Fruit fly (Drosophila melanogaster) whole organism, embryonic: ENCODE measurements around the gene CG5262.

Experiments
- Asciz ChIP-seq: fragments of 200-800 bp; sonication (Bioruptor generic); optimal IDR thresholded peaks from 2 replicates; lab custom pipeline; 2017; ENCODE audit warnings: missing biosample characterization, mild to moderate bottlenecking, missing genetic modification characterization, missing genetic modification reagents
- CG10543 ChIP-seq: fragments of 200-800 bp; sonication (Bioruptor generic); optimal IDR thresholded peaks from 3 replicates; lab custom pipeline; 2017; ENCODE audit warnings: missing biosample characterization, mild to moderate bottlenecking, missing genetic modification characterization, moderate library complexity
- CG11093 ChIP-seq: fragments of 200-800 bp; sonication (Bioruptor generic); IDR thresholded peaks from 3 replicates; pipeline ENCODE4 v1.3.6; 2022; ENCODE audit warnings: missing biosample characterization, missing genetic modification characterization
- CG12299 ChIP-seq: fragments of 200-800 bp; sonication (Bioruptor generic); optimal IDR thresholded peaks from 2 replicates; lab custom pipeline; 2018; ENCODE audit warnings: missing biosample characterization, mild to moderate bottlenecking, missing genetic modification characterization
- CG12391 ChIP-seq: fragments of 200-800 bp; sonication (Bioruptor generic); optimal IDR thresholded peaks from 3 replicates; lab custom pipeline; 2018; ENCODE audit warnings: missing biosample characterization, mild to moderate bottlenecking, missing genetic modification characterization, moderate library complexity
- CG12769 ChIP-seq: fragments of 200-800 bp; sonication (Bioruptor generic); optimal IDR thresholded peaks from 2 replicates; lab custom pipeline; 2019; ENCODE audit warnings: missing biosample characterization, mild to moderate bottlenecking, missing genetic modification characterization, moderate library complexity
- CG17186 ChIP-seq: fragments of 200-800 bp; sonication (Bioruptor generic); optimal IDR thresholded peaks from 3 replicates; lab custom pipeline; 2017; ENCODE audit warnings: missing biosample characterization, missing genetic modification reagents, missing genetic modification characterization
- CG30431 ChIP-seq: fragments of 200-800 bp; sonication (Bioruptor generic); optimal IDR thresholded peaks from 2 replicates; lab custom pipeline; 2017; ENCODE audit warnings: missing biosample characterization, missing genetic modification characterization
- CG32532 ChIP-seq: fragments of 200-800 bp; sonication (Bioruptor generic); IDR thresholded peaks from 2 replicates; pipeline ENCODE4 v1.3.6; 2022; ENCODE audit warnings: missing biosample characterization, missing genetic modification characterization
- CG33557 ChIP-seq: fragments of 200-800 bp; sonication (Bioruptor generic); optimal IDR thresholded peaks from 2 replicates; lab custom pipeline; 2019; ENCODE audit warnings: missing biosample characterization, mild to moderate bottlenecking, missing genetic modification characterization, moderate library complexity
- CG34376 ChIP-seq: fragments of 200-800 bp; sonication (Bioruptor generic); optimal IDR thresholded peaks from 2 replicates; lab custom pipeline; 2018; ENCODE audit warnings: missing biosample characterization, mild to moderate bottlenecking, missing genetic modification characterization
- CG4404 ChIP-seq: fragments of 200-800 bp; sonication (Bioruptor generic); IDR thresholded peaks from 2 replicates; pipeline ENCODE4 v1.3.6; 2022; ENCODE audit warnings: missing biosample characterization, missing genetic modification characterization
- CG4424 ChIP-seq: fragments of 200-800 bp; sonication (Bioruptor generic); optimal IDR thresholded peaks from 3 replicates; lab custom pipeline; 2016; ENCODE audit warnings: missing biosample characterization, missing genetic modification characterization
- CG7839 ChIP-seq: fragments of 200-800 bp; sonication (Bioruptor generic); optimal IDR thresholded peaks from 3 replicates; lab custom pipeline; 2018; ENCODE audit warnings: missing biosample characterization, mild to moderate bottlenecking, missing genetic modification characterization, moderate library complexity
- CG8089 ChIP-seq: fragments of 200-800 bp; sonication (Bioruptor generic); optimal IDR thresholded peaks from 3 replicates; lab custom pipeline; 2016; ENCODE audit warnings: missing biosample characterization, missing genetic modification characterization
- CG8388 ChIP-seq: fragments of 200-800 bp; sonication (Bioruptor generic); optimal IDR thresholded peaks from 2 replicates; lab custom pipeline; 2019; ENCODE audit warnings: missing biosample characterization, mild to moderate bottlenecking, missing genetic modification characterization, moderate library complexity
- CG9727 ChIP-seq: fragments of 200-800 bp; sonication (Bioruptor generic); optimal IDR thresholded peaks from 3 replicates; lab custom pipeline; 2017; ENCODE audit warnings: missing biosample characterization, mild to moderate bottlenecking, missing genetic modification characterization
- CG9797 ChIP-seq: fragments of 200-800 bp; sonication (Bioruptor generic); optimal IDR thresholded peaks from 3 replicates; lab custom pipeline; 2018; ENCODE audit warnings: missing biosample characterization, mild to moderate bottlenecking, missing genetic modification characterization
- CTCF ChIP-seq: fragments of 200-800 bp; sonication (Bioruptor generic); optimal IDR thresholded peaks from 2 replicates; lab custom pipeline; 2017; ENCODE audit warnings: missing biosample characterization, mild to moderate bottlenecking, missing genetic modification characterization, moderate library complexity
- D19A ChIP-seq: fragments of 200-800 bp; optimal IDR thresholded peaks from 3 replicates; lab custom pipeline; 2019; ENCODE audit warnings: missing biosample characterization, mild to moderate bottlenecking, missing genetic modification characterization, moderate library complexity
- D19B ChIP-seq: fragments of 200-800 bp; sonication (Bioruptor generic); optimal IDR thresholded peaks from 2 replicates; lab custom pipeline; 2017; ENCODE audit warnings: missing biosample characterization, mild to moderate bottlenecking, missing genetic modification characterization
- Deaf1 ChIP-seq: fragments of 200-800 bp; optimal IDR thresholded peaks from 3 replicates; lab custom pipeline; 2019; ENCODE audit warnings: missing biosample characterization, mild to moderate bottlenecking, missing genetic modification characterization, moderate library complexity
- GATAe ChIP-seq: fragments of 200-800 bp; sonication (Bioruptor generic); conservative IDR thresholded peaks from 2 replicates; pipeline ENCODE4 v1.3.6; 2022; ENCODE audit warnings: missing biosample characterization, missing genetic modification characterization
- Oli ChIP-seq: fragments of 200-800 bp; sonication (Bioruptor generic); optimal IDR thresholded peaks from 2 replicates; lab custom pipeline; 2018; ENCODE audit warnings: missing biosample characterization, mild to moderate bottlenecking, missing genetic modification characterization, moderate library complexity
- Pdp1 ChIP-seq, 2 experiments: fragments of 200-800 bp; sonication (Bioruptor generic); optimal IDR thresholded peaks; 3 replicates each; lab custom pipeline; 2016; ENCODE audit warnings: missing biosample characterization in 2 of 2, missing genetic modification characterization in 2 of 2, mild to moderate bottlenecking in 1 of 2, moderate library complexity in 1 of 2
- Sox102F ChIP-seq: fragments of 200-800 bp; sonication (Bioruptor generic); optimal IDR thresholded peaks from 2 replicates; lab custom pipeline; 2018; ENCODE audit warnings: missing biosample characterization, mild to moderate bottlenecking, missing genetic modification characterization, moderate library complexity
- Sry-β ChIP-seq: fragments of 200-800 bp; sonication (Bioruptor generic); optimal IDR thresholded peaks from 2 replicates; lab custom pipeline; 2018; ENCODE audit warnings: missing biosample characterization, mild to moderate bottlenecking, missing genetic modification characterization, moderate library complexity
- Usf ChIP-seq: fragments of 200-800 bp; sonication (Bioruptor generic); optimal IDR thresholded peaks from 2 replicates; lab custom pipeline; 2017; ENCODE audit warnings: missing genotype, missing biosample characterization, missing genetic modification characterization
- ara ChIP-seq: fragments of 200-800 bp; sonication (Bioruptor generic); IDR thresholded peaks from 2 replicates; pipeline ENCODE4 v1.3.6; 2022; ENCODE audit warnings: missing biosample characterization, missing genetic modification characterization
- ase ChIP-seq: fragments of 200-800 bp; sonication (Bioruptor generic); IDR thresholded peaks from 3 replicates; pipeline ENCODE4 v1.3.6; 2022; ENCODE audit warnings: missing biosample characterization, missing genetic modification characterization
- bowl ChIP-seq: fragments of 200-800 bp; sonication (Bioruptor generic); IDR thresholded peaks from 2 replicates; pipeline ENCODE4 v1.3.6; 2022; ENCODE audit warnings: missing biosample characterization, missing genetic modification characterization
- bsh ChIP-seq, 2 experiments: fragments of 200-800 bp; sonication (Bioruptor generic); optimal IDR thresholded peaks; 2 replicates each; lab custom pipeline; 2017 to 2018; ENCODE audit warnings: mild to moderate bottlenecking in 2 of 2, missing biosample characterization in 2 of 2, missing genetic modification characterization in 2 of 2, moderate library complexity in 1 of 2
- chif ChIP-seq, 2 experiments: fragments of 200-800 bp; sonication (Bioruptor generic); optimal IDR thresholded peaks; 3 replicates each; lab custom pipeline; 2016; ENCODE audit warnings: missing biosample characterization in 2 of 2, missing genetic modification characterization in 2 of 2
- dati ChIP-seq: fragments of 200-800 bp; sonication (Bioruptor generic); IDR thresholded peaks from 2 replicates; pipeline ENCODE4 v1.3.6; 2022; ENCODE audit warnings: missing biosample characterization, missing genetic modification characterization
- exex ChIP-seq: fragments of 200-800 bp; sonication (Bioruptor generic); optimal IDR thresholded peaks from 4 replicates; lab custom pipeline; 2018; ENCODE audit warnings: missing biosample characterization, mild to moderate bottlenecking, missing genetic modification characterization, moderate library complexity
- eyg ChIP-seq: fragments of 200-800 bp; sonication (Bioruptor generic); optimal IDR thresholded peaks from 3 replicates; lab custom pipeline; 2016; ENCODE audit warnings: missing biosample characterization, missing genetic modification characterization
- fd102C ChIP-seq: fragments of 200-800 bp; sonication (Bioruptor generic); optimal IDR thresholded peaks from 2 replicates; lab custom pipeline; 2018; ENCODE audit warnings: missing biosample characterization, mild to moderate bottlenecking, missing genetic modification characterization, moderate library complexity
- gfzf ChIP-seq: fragments of 200-800 bp; sonication (Bioruptor generic); optimal IDR thresholded peaks from 2 replicates; lab custom pipeline; 2016; ENCODE audit warnings: missing biosample characterization, mild to moderate bottlenecking, missing genetic modification characterization, moderate library complexity
- grn ChIP-seq: fragments of 200-800 bp; sonication (Bioruptor generic); optimal IDR thresholded peaks from 3 replicates; lab custom pipeline; 2017; ENCODE audit warnings: missing biosample characterization, missing genetic modification characterization
- salm ChIP-seq: fragments of 200-800 bp; sonication (Bioruptor generic); optimal IDR thresholded peaks from 2 replicates; lab custom pipeline; 2018; ENCODE audit warnings: missing biosample characterization, mild to moderate bottlenecking, missing genetic modification characterization
- sens-2 ChIP-seq: fragments of 200-800 bp; sonication (Bioruptor generic); IDR thresholded peaks from 2 replicates; pipeline ENCODE4 v1.3.6; 2022; ENCODE audit warnings: missing biosample characterization, missing genetic modification characterization
- sug ChIP-seq: fragments of 200-800 bp; optimal IDR thresholded peaks from 2 replicates; lab custom pipeline; 2019; ENCODE audit warnings: missing biosample characterization, mild to moderate bottlenecking, missing genetic modification characterization, moderate library complexity
- trem ChIP-seq: fragments of 200-800 bp; optimal IDR thresholded peaks from 3 replicates; lab custom pipeline; 2019; ENCODE audit warnings: missing biosample characterization, mild to moderate bottlenecking, missing genetic modification characterization, moderate library complexity
- tup ChIP-seq: fragments of 200-800 bp; sonication (Bioruptor generic); optimal IDR thresholded peaks from 2 replicates; lab custom pipeline; 2016; ENCODE audit warnings: missing biosample characterization, mild to moderate bottlenecking, missing genetic modification characterization, moderate library complexity
- yki ChIP-seq: fragments of >200 bp; optimal IDR thresholded peaks from 3 replicates; lab custom pipeline; 2018

CG5262 gene

DNA sequence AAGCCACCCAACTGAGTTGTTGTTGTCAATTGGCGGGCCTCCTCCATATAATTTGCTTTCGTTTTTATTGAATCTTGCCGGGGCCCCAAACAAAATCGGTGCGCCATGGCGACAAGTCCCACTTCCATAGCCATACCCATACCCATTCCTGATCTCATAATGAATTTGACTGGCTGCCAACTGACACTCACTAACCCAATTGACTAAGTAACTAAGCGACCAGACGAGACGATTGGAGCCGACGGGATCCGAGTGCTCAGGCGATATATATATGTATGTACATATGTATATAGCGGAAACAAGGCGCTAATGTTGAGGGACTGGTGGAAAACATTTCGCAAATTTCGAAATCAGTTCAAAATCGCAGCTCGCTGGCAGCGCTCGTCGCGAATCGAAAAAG lies 36.3 kb upstream of the CG5262 start, which contains the start of gene Tdh:
Gene Tdh, plus strand, starts transcription at position 346 of the 400 bp plus-strand sequence.
- TF ChIP-seq gfzf (GFP tag; lab: Kevin White, UChicago) (no peak), Pdp1 (GFP tag; optimal IDR thresholded peaks at IDR 0.05; lab: Kevin White, UChicago) (peak in 1 of 2 experiments; percentile 32), CG12769 (tag; lab: Kevin White, UChicago) (peak; percentile 74), bowl (no peak), CG12391 (tag; lab: Kevin White, UChicago) (no peak), CG10543 (GFP tag; lab: Kevin White, UChicago) (peak; percentile 39), Deaf1 (tag; lab: Kevin White, UChicago) (peak; percentile 57), Usf (GFP tag; lab: Kevin White, UChicago) (no peak)

DNA sequence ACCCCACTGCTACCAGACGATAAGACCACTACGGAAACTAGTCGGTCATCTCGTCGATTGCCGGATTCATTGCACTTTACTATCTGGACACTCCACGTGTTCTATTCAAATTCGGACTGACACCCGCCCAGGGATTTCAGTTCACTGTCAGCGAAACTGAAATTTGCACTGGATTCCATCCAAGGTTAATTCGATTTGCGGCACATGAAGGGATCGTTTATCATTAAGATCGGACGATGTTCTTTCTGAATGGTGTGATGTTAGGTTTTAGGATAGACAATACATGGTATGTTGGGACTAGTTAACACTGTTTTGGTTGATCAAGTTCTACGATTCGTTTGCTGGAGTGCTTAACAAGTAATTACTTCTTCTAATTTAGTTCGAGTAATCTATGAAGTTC lies 35.7 kb upstream of the CG5262 start, which contains the start of gene CG42764:
Gene CG42764, minus strand, starts transcription at position 101 of the 400 bp plus-strand sequence.
- TF ChIP-seq GATAe: no peak
- no peak for TF ChIP-seq CG4404 (GFP tag; lab: Robert Waterston, UW)
- no peak for TF ChIP-seq CG33557
- TF ChIP-seq CG9727 (GFP tag; lab: Kevin White, UChicago): no peak
- TF ChIP-seq CG7839 (tag; lab: Kevin White, UChicago): no peak
- no peak for TF ChIP-seq eyg (GFP tag; lab: Kevin White, UChicago)
- TF ChIP-seq Deaf1 (tag; lab: Kevin White, UChicago): no peak

DNA sequence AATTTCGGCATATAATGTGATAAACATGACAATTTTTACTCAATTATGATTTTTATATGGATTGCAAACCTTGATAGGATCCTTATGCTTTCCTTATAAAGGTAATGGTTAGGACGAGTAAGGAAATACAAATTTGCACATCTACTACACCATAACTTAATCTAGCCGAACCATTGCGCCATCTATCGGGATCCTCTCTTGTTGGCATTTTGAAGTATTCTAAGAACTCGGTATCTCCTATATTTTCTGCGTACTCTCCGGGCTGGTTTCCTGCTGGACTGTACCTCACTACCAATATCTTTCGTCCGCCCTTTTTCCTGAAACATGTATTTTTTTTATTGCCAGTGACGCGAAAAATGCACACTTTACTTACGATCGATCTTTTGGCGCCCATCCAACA lies 34.4 kb upstream of the CG5262 start, which contains the start of gene atk:
Gene atk, minus strand, starts transcription at position 186 of the 400 bp plus-strand sequence.
- TF ChIP-seq CG32532 (GFP tag; lab: Robert Waterston, UW) (0 out of 2 replicates have a peak, but pooled peaks have one; percentile 1), CTCF (GFP tag; lab: Kevin White, UChicago) (peak; percentile 65), Asciz (GFP tag; lab: Kevin White, UChicago) (no peak), tup (GFP tag; lab: Kevin White, UChicago) (no peak), chif (GFP tag; optimal IDR thresholded peaks at IDR 0.05; lab: Kevin White, UChicago) (no peak), Oli (tag; lab: Kevin White, UChicago) (no peak)
- TF ChIP-seq, all 482 proteins: peak for 2

DNA sequence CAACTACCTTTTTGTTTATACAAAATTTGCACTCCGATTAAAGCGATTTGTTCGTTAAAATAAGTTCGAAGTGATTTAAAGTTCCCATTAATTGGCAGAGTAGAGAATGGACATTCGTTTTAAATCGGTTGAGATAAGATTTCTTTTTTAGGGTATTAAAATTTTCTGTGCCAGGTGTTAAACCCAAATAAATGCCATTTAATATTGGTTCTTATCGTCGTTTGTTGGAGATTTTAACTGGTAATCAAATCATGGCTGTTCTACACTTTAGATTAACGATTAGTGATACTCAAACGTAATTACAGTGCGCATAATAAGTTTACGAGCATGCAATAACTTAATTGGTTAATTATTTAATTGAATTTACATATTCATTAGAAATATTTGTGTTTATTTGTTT lies 32.1 kb upstream of the CG5262 start:
- TF ChIP-seq CG8388 (GFP tag; lab: Kevin White, UChicago): peak; percentile 16
- TF ChIP-seq Deaf1 (tag; lab: Kevin White, UChicago): no peak
- TF ChIP-seq sens-2 (GFP tag; lab: Robert Waterston, UW): 0 out of 2 replicates have a peak, but pooled peaks have one; percentile 20
- TF ChIP-seq CG4424: no peak
- TF ChIP-seq exex (tag; lab: Kevin White, UChicago): peak; percentile 99
- no peak for TF ChIP-seq CG4404 (GFP tag; lab: Robert Waterston, UW)
- no peak for TF ChIP-seq CG11093 (GFP tag; lab: Robert Waterston, UW)
- peak; percentile 37 for TF ChIP-seq D19A (tag; lab: Kevin White, UChicago)
- TF ChIP-seq ase: no peak
- TF ChIP-seq yki (lab: Kevin White, UChicago): no peak
- peak; percentile 45 for TF ChIP-seq sug (tag; lab: Kevin White, UChicago)
- peak; percentile 49 for TF ChIP-seq grn
- no peak for TF ChIP-seq dati (GFP tag; lab: Robert Waterston, UW)
- TF ChIP-seq Sry-β (GFP tag; lab: Kevin White, UChicago): no peak
- peak; percentile 25 for TF ChIP-seq CG34376

- TF ChIP-seq fd102C (GFP tag; lab: Kevin White, UChicago) (no peak), CG17186 (no peak), CG34376 (no peak), bsh (GFP tag; optimal IDR thresholded peaks at IDR 0.05; lab: Kevin White, UChicago) (no peak), CG8089 (no peak), Sox102F (GFP tag; lab: Kevin White, UChicago) (no peak), CG9797 (no peak), CG12299 (tag; lab: Kevin White, UChicago) (no peak), trem (tag; lab: Kevin White, UChicago) (no peak), D19B (GFP tag; lab: Kevin White, UChicago) (no peak), CG30431 (GFP tag; lab: Kevin White, UChicago) (no peak), salm (tag; lab: Kevin White, UChicago) (no peak), ara (GFP tag; lab: Robert Waterston, UW) (no peak)
These were observed 30.1 kb upstream of the CG5262 start, which contains the start of gene mag for dm6 chr3L:20460383-20460782. TSS of gene mag (plus strand) at chr3L:20460683.
